Worm (Caenorhabditis elegans) whole organism, late embryonic: Measurements from ENCODE around the gene F41D9.2.

Experiments used
- C38D4.7 ChIP-seq: fragments of 200-800 bp; sonication (Bioruptor generic); optimal IDR thresholded peaks from 2 replicates; lab custom pipeline; 2018; ENCODE audit warnings: mild to moderate bottlenecking, missing genetic modification characterization, moderate library complexity, missing compliant biosample characterization
- K02D7.2 ChIP-seq: sonication (generic microtip); optimal IDR thresholded peaks from 2 replicates; lab custom pipeline; 2017; ENCODE audit warnings: mild to moderate bottlenecking, missing genetic modification characterization, missing compliant biosample characterization
- Y22D7AL.16 ChIP-seq: sonication (generic microtip); optimal IDR thresholded peaks from 2 replicates; lab custom pipeline; 2016; ENCODE audit warnings: missing genetic modification characterization, missing compliant biosample characterization
- ahr-1 ChIP-seq: sonication (generic microtip); optimal IDR thresholded peaks from 2 replicates; lab custom pipeline; 2016; ENCODE audit warnings: missing genetic modification characterization, missing compliant biosample characterization
- ceh-14 ChIP-seq: sonication (generic microtip); optimal IDR thresholded peaks from 2 replicates; lab custom pipeline; 2016; ENCODE audit warnings: missing genotype, missing genetic modification characterization, missing compliant biosample characterization
- ceh-18 ChIP-seq: sonication (generic microtip); optimal IDR thresholded peaks from 2 replicates; lab custom pipeline; 2016; ENCODE audit warnings: missing genetic modification characterization, missing compliant biosample characterization
- ceh-22 ChIP-seq: sonication (generic microtip); optimal IDR thresholded peaks from 2 replicates; lab custom pipeline; 2017; ENCODE audit warnings: missing biosample characterization, missing genetic modification characterization
- ceh-24 ChIP-seq: sonication (generic microtip); optimal IDR thresholded peaks from 2 replicates; lab custom pipeline; 2016; ENCODE audit warnings: mild to moderate bottlenecking, missing genetic modification characterization, missing compliant biosample characterization
- ceh-30 ChIP-seq: fragments of 150-350 bp; optimal IDR thresholded peaks from 2 replicates; lab custom pipeline; 2014; ENCODE audit warnings: missing biosample characterization, missing genetic modification characterization
- ceh-31 ChIP-seq: sonication (generic microtip); optimal IDR thresholded peaks from 2 replicates; lab custom pipeline; 2016; ENCODE audit warnings: missing genetic modification characterization, missing compliant biosample characterization
- ceh-6 ChIP-seq: fragments of 200-800 bp; sonication (Bioruptor generic); optimal IDR thresholded peaks from 2 replicates; lab custom pipeline; 2018; ENCODE audit warnings: mild to moderate bottlenecking, missing genetic modification characterization, missing compliant biosample characterization
- ceh-9 ChIP-seq: sonication (generic microtip); optimal IDR thresholded peaks from 2 replicates; lab custom pipeline; 2016; ENCODE audit warnings: mild to moderate bottlenecking, missing genetic modification characterization, inconsistent platforms, missing compliant biosample characterization
- che-1 ChIP-seq: sonication (generic microtip); optimal IDR thresholded peaks from 2 replicates; lab custom pipeline; 2016; ENCODE audit warnings: mild to moderate bottlenecking, missing genetic modification characterization, missing compliant biosample characterization
- elt-4 ChIP-seq: sonication (generic microtip); optimal IDR thresholded peaks from 2 replicates; lab custom pipeline; 2016; ENCODE audit warnings: missing genetic modification characterization, missing compliant biosample characterization
- ets-4 ChIP-seq: sonication (generic microtip); optimal IDR thresholded peaks from 2 replicates; lab custom pipeline; 2016; ENCODE audit warnings: missing genetic modification characterization, missing compliant biosample characterization
- eyg-1 ChIP-seq: sonication (generic microtip); optimal IDR thresholded peaks from 2 replicates; lab custom pipeline; 2016; ENCODE audit warnings: missing genotype, missing genetic modification characterization, missing compliant biosample characterization
- fax-1 ChIP-seq: sonication (generic microtip); optimal IDR thresholded peaks from 2 replicates; lab custom pipeline; 2016; ENCODE audit warnings: missing genotype, missing genetic modification characterization, missing compliant biosample characterization
- fkh-10 ChIP-seq: fragments of 150-350 bp; optimal IDR thresholded peaks from 2 replicates; lab custom pipeline; 2014; ENCODE audit warnings: missing biosample characterization, missing genetic modification reagents, missing genetic modification characterization
- fkh-6 ChIP-seq: sonication (generic microtip); optimal IDR thresholded peaks from 2 replicates; lab custom pipeline; 2016; ENCODE audit warnings: missing genetic modification characterization, missing compliant biosample characterization
- hlh-13 ChIP-seq: fragments of 200-800 bp; sonication (Bioruptor generic); optimal IDR thresholded peaks from 2 replicates; lab custom pipeline; 2018; ENCODE audit warnings: mild to moderate bottlenecking, missing genetic modification characterization, missing compliant biosample characterization
- hlh-15 ChIP-seq: sonication (generic microtip); optimal IDR thresholded peaks from 2 replicates; lab custom pipeline; 2016; ENCODE audit warnings: missing genetic modification characterization, missing compliant biosample characterization
- hlh-6 ChIP-seq: sonication (generic microtip); optimal IDR thresholded peaks from 2 replicates; lab custom pipeline; 2016; ENCODE audit warnings: missing genotype, missing genetic modification characterization, missing compliant biosample characterization
- hlh-8 ChIP-seq: sonication (generic microtip); optimal IDR thresholded peaks from 2 replicates; lab custom pipeline; 2016; ENCODE audit warnings: missing genotype, missing genetic modification characterization, missing compliant biosample characterization
- lim-6 ChIP-seq: sonication (generic microtip); optimal IDR thresholded peaks from 2 replicates; lab custom pipeline; 2016; ENCODE audit warnings: missing genetic modification characterization, missing compliant biosample characterization
- lin-11 ChIP-seq: fragments of 200-800 bp; sonication (Bioruptor generic); optimal IDR thresholded peaks from 2 replicates; lab custom pipeline; 2018; ENCODE audit warnings: mild to moderate bottlenecking, missing genetic modification characterization, missing compliant biosample characterization
- mec-3 ChIP-seq: sonication (generic microtip); optimal IDR thresholded peaks from 2 replicates; lab custom pipeline; 2016; ENCODE audit warnings: borderline replicate concordance, missing genetic modification characterization, missing compliant biosample characterization
- nfya-1 ChIP-seq: sonication (generic microtip); optimal IDR thresholded peaks from 2 replicates; lab custom pipeline; 2017; ENCODE audit warnings: missing genetic modification characterization, mild to moderate bottlenecking, missing compliant biosample characterization, antibody characterized with exemption, moderate library complexity
- nhr-11 ChIP-seq: fragments of 150-350 bp; optimal IDR thresholded peaks from 2 replicates; lab custom pipeline; 2014; ENCODE audit warnings: missing biosample characterization, missing genetic modification characterization
- nhr-232 ChIP-seq: sonication (generic microtip); optimal IDR thresholded peaks from 2 replicates; lab custom pipeline; 2016; ENCODE audit warnings: missing genetic modification characterization, missing compliant biosample characterization
- npax-4 ChIP-seq: sonication (generic microtip); optimal IDR thresholded peaks from 2 replicates; lab custom pipeline; 2016; ENCODE audit warnings: missing genetic modification characterization, missing compliant biosample characterization
- pag-3 ChIP-seq: sonication (generic microtip); optimal IDR thresholded peaks from 2 replicates; lab custom pipeline; 2016; ENCODE audit warnings: missing compliant biosample characterization, missing genetic modification characterization, borderline replicate concordance
- pax-1 ChIP-seq: fragments of 150-350 bp; optimal IDR thresholded peaks from 2 replicates; lab custom pipeline; 2014; ENCODE audit warnings: missing biosample characterization, missing genetic modification characterization
- pha-2 ChIP-seq: sonication (generic microtip); optimal IDR thresholded peaks from 2 replicates; lab custom pipeline; 2017; ENCODE audit warnings: mild to moderate bottlenecking, missing genetic modification characterization, missing compliant biosample characterization
- pha-4 ChIP-seq: fragments of 150-350 bp; optimal IDR thresholded peaks from 2 replicates; lab custom pipeline; 2018; ENCODE audit warnings: missing biosample characterization, missing genetic modification reagents, missing genetic modification characterization
- pros-1 ChIP-seq: fragments of 150-350 bp; optimal IDR thresholded peaks from 2 replicates; lab custom pipeline; 2014; ENCODE audit warnings: missing biosample characterization, missing genetic modification reagents, missing genetic modification characterization
- rnt-1 ChIP-seq: sonication (generic microtip); optimal IDR thresholded peaks from 2 replicates; lab custom pipeline; 2016; ENCODE audit warnings: missing genetic modification characterization, missing compliant biosample characterization
- sdc-2 ChIP-seq: sonication (generic microtip); optimal IDR thresholded peaks from 2 replicates; lab custom pipeline; 2016; ENCODE audit warnings: missing genotype, missing genetic modification characterization, missing compliant biosample characterization
- sox-2 ChIP-seq: fragments of 200-800 bp; sonication (Bioruptor generic); IDR thresholded peaks from 2 replicates; pipeline ENCODE4 v1.3.6; 2022; ENCODE audit warnings: missing genetic modification reagents, missing genetic modification characterization, missing compliant biosample characterization
- sox-4 ChIP-seq: sonication (generic microtip); optimal IDR thresholded peaks from 2 replicates; lab custom pipeline; 2017; ENCODE audit warnings: mild to moderate bottlenecking, missing genetic modification characterization, inconsistent platforms, missing compliant biosample characterization
- syd-9 ChIP-seq: sonication (generic microtip); optimal IDR thresholded peaks from 2 replicates; lab custom pipeline; 2016; ENCODE audit warnings: mild to moderate bottlenecking, missing genetic modification characterization, moderate library complexity, missing compliant biosample characterization
- ttx-3 ChIP-seq: sonication (generic microtip); optimal IDR thresholded peaks from 2 replicates; lab custom pipeline; 2016; ENCODE audit warnings: missing genetic modification reagents, missing genetic modification characterization, missing compliant biosample characterization
- unc-42 ChIP-seq: sonication (generic microtip); optimal IDR thresholded peaks from 2 replicates; lab custom pipeline; 2016; ENCODE audit warnings: missing genotype, missing genetic modification characterization, missing compliant biosample characterization
- unc-55 ChIP-seq: sonication (generic microtip); optimal IDR thresholded peaks from 2 replicates; lab custom pipeline; 2017; ENCODE audit warnings: missing biosample characterization, missing genetic modification reagents, missing genetic modification characterization
- zip-5 ChIP-seq: sonication (generic microtip); optimal IDR thresholded peaks from 2 replicates; lab custom pipeline; 2016; ENCODE audit warnings: missing genetic modification characterization, missing compliant biosample characterization

F41D9.2 gene

ce11 chrX:8394279-8394678, 9.5 kb upstream of the F41D9.2 start:
- no peak for TF ChIP-seq C38D4.7
- TF ChIP-seq sdc-2 (tag; lab: Kevin White, UChicago) = no peak
- TF ChIP-seq mec-3 (tag; lab: Kevin White, UChicago) = no peak
- no peak for TF ChIP-seq nhr-232 (tag; lab: Kevin White, UChicago)
- TF ChIP-seq hlh-8 (tag; lab: Kevin White, UChicago) = no peak
- no peak for TF ChIP-seq fax-1 (tag; lab: Kevin White, UChicago)
- no peak for TF ChIP-seq zip-5 (tag; lab: Kevin White, UChicago)
- TF ChIP-seq nfya-1 (tag; lab: Kevin White, UChicago) = no peak
- TF ChIP-seq pha-4 (tag; lab: Kevin White, UChicago) = no peak
- TF ChIP-seq ceh-22 (tag; lab: Kevin White, UChicago) = no peak
- TF ChIP-seq ceh-14 (tag; lab: Kevin White, UChicago) = no peak
- no peak for TF ChIP-seq ets-4
- TF ChIP-seq npax-4 (tag; lab: Kevin White, UChicago) = no peak
- TF ChIP-seq ceh-9 (tag; lab: Kevin White, UChicago) = no peak
- TF ChIP-seq elt-4 (tag; lab: Kevin White, UChicago) = no peak
- TF ChIP-seq sox-2 = no peak
- TF ChIP-seq, all 69 proteins: peak for 0

- TF ChIP-seq nhr-11 (no peak), fkh-10 (GFP tag; lab: Kevin White, UChicago) (no peak)
Observed at ce11 chrX:8392539-8392996, 7.8 kb upstream of the F41D9.2 start, which contains the start of gene wrk-1. wrk-1 (minus strand) TSS chrX:8392589.

ce11 chrX:8391505-8391904, 6.8 kb upstream of the F41D9.2 start:
- TF ChIP-seq Y22D7AL.16 (tag; lab: Kevin White, UChicago) (no peak), ttx-3 (no peak), hlh-15 (tag; lab: Kevin White, UChicago) (no peak), sox-4 (tag; lab: Kevin White, UChicago) (no peak), lin-11 (tag; lab: Kevin White, UChicago) (no peak), syd-9 (tag; lab: Kevin White, UChicago) (no peak), hlh-6 (tag; lab: Kevin White, UChicago) (no peak), che-1 (tag; lab: Kevin White, UChicago) (no peak), unc-42 (no peak), pag-3 (tag; lab: Kevin White, UChicago) (no peak), ets-4 (no peak), sox-2 (no peak), nhr-11 (no peak), ceh-22 (tag; lab: Kevin White, UChicago) (no peak), rnt-1 (tag; lab: Kevin White, UChicago) (no peak), ceh-9 (tag; lab: Kevin White, UChicago) (no peak)

ce11 chrX:8390508-8390907, 5.8 kb upstream of the F41D9.2 start:
- TF ChIP-seq unc-55 (peak; percentile 85), pros-1 (tag; lab: Kevin White, UChicago) (no peak)

- TF ChIP-seq fkh-6 (tag; lab: Kevin White, UChicago) (peak; percentile 30), ceh-18 (tag; lab: Kevin White, UChicago) (peak; percentile 60), ceh-30 (tag; lab: Kevin White, UChicago) (no peak), pha-2 (tag; lab: Kevin White, UChicago) (peak; percentile 74), ttx-3 (peak; percentile 77), unc-55 (no peak), ceh-6 (peak; percentile 54), ceh-24 (tag; lab: Kevin White, UChicago) (peak; percentile 34), ceh-31 (tag; lab: Kevin White, UChicago) (peak; percentile 63), K02D7.2 (tag; lab: Kevin White, UChicago) (peak; percentile 33), fax-1 (tag; lab: Kevin White, UChicago) (peak; percentile 64), hlh-8 (tag; lab: Kevin White, UChicago) (peak; percentile 62), nfya-1 (tag; lab: Kevin White, UChicago) (peak; percentile 53), ets-4 (no peak), lim-6 (peak; percentile 38), pax-1 (tag; lab: Kevin White, UChicago) (no peak), hlh-13 (GFP tag; lab: Kevin White, UChicago) (peak; percentile 50), ahr-1 (tag; lab: Kevin White, UChicago) (peak; percentile 44), rnt-1 (tag; lab: Kevin White, UChicago) (peak; percentile 42), che-1 (tag; lab: Kevin White, UChicago) (peak; percentile 77), eyg-1 (tag; lab: Kevin White, UChicago) (peak; percentile 53)
Observed at ce11 chrX:8386068-8386851, 1.5 kb upstream of the F41D9.2 start.
